Worm (Caenorhabditis elegans) whole organism, L1 larva: ENCODE data around the gene R04B3.1.

Experiments
- C04F5.9 ChIP-seq: sonication (generic microtip); optimal IDR thresholded peaks from 2 replicates; lab custom pipeline; 2016; ENCODE audit warnings: missing genetic modification characterization, missing compliant biosample characterization
- C34B4.2 ChIP-seq: sonication (generic microtip); optimal IDR thresholded peaks from 2 replicates; lab custom pipeline; 2017; ENCODE audit warnings: mild to moderate bottlenecking, missing genetic modification characterization, missing compliant biosample characterization
- Y116A8C.19 ChIP-seq: sonication (generic microtip); optimal IDR thresholded peaks from 2 replicates; lab custom pipeline; 2016; ENCODE audit warnings: missing compliant biosample characterization, missing genetic modification characterization, borderline replicate concordance
- ama-1 ChIP-seq: fragments of 150-350 bp; optimal IDR thresholded peaks from 2 replicates; lab custom pipeline; 2014
- blmp-1 ChIP-seq: fragments of 150-350 bp; optimal IDR thresholded peaks from 2 replicates; lab custom pipeline; 2014; ENCODE audit warnings: missing biosample characterization, missing genetic modification characterization
- ceh-63 ChIP-seq: fragments of 200-800 bp; sonication (Bioruptor generic); optimal IDR thresholded peaks from 2 replicates; lab custom pipeline; 2018; ENCODE audit warnings: mild to moderate bottlenecking, missing genetic modification characterization, missing compliant biosample characterization
- ceh-8 ChIP-seq: fragments of 200-800 bp; sonication (Bioruptor generic); optimal IDR thresholded peaks from 2 replicates; lab custom pipeline; 2018; ENCODE audit warnings: mild to moderate bottlenecking, missing genetic modification characterization, moderate library complexity, missing compliant biosample characterization
- ceh-88 ChIP-seq: fragments of 200-800 bp; sonication (Bioruptor generic); IDR thresholded peaks from 2 replicates; pipeline ENCODE4 v1.3.6; 2022; ENCODE audit warnings: missing genetic modification characterization, missing compliant biosample characterization
- ces-1 ChIP-seq: fragments of 150-350 bp; optimal IDR thresholded peaks from 2 replicates; lab custom pipeline; 2014; ENCODE audit warnings: missing biosample characterization, missing genetic modification reagents, missing genetic modification characterization
- dsc-1 ChIP-seq: sonication (generic microtip); optimal IDR thresholded peaks from 2 replicates; lab custom pipeline; 2016; ENCODE audit warnings: mild to moderate bottlenecking, missing genetic modification characterization, missing compliant biosample characterization
- efl-1 ChIP-seq, 4 experiments: fragments of 150-350 bp; optimal IDR thresholded peaks in 3 of 4; peaks in 1 of 4; 1 replicate in 1 of 4; 2 replicates in 3 of 4; lab custom pipeline; 2014; ENCODE audit warnings: missing biosample characterization in 2 of 4, missing genetic modification characterization in 2 of 4, missing genetic modification reagents in 2 of 4
- egl-13 ChIP-seq: sonication (generic microtip); optimal IDR thresholded peaks from 2 replicates; lab custom pipeline; 2016; ENCODE audit warnings: missing genotype, missing genetic modification reagents, missing genetic modification characterization, missing compliant biosample characterization
- egl-27 ChIP-seq, 2 experiments: fragments of 150-350 bp in 1 of 2; sonication (generic microtip); optimal IDR thresholded peaks; 3 replicates each; lab custom pipeline; 2017 to 2018; ENCODE audit warnings: missing biosample characterization in 2 of 2, missing genetic modification characterization in 2 of 2, missing genetic modification reagents in 2 of 2
- elt-2 ChIP-seq: sonication (generic microtip); optimal IDR thresholded peaks from 2 replicates; lab custom pipeline; 2016; ENCODE audit warnings: missing genetic modification characterization, mild to moderate bottlenecking, inconsistent platforms, missing compliant biosample characterization, missing genetic modification reagents
- elt-3 ChIP-seq, 6 experiments: fragments of 150-350 bp in 1 of 6; sonication (generic microtip); optimal IDR thresholded peaks; 2 replicates each; lab custom pipeline; 2017 to 2018; ENCODE audit warnings: missing biosample characterization in 6 of 6, missing genetic modification characterization in 6 of 6, inconsistent platforms in 1 of 6
- fkh-10 ChIP-seq: sonication (generic microtip); optimal IDR thresholded peaks from 2 replicates; lab custom pipeline; 2017; ENCODE audit warnings: missing biosample characterization, missing genetic modification reagents, missing genetic modification characterization
- fkh-8 ChIP-seq: sonication (generic microtip); optimal IDR thresholded peaks from 2 replicates; lab custom pipeline; 2016; ENCODE audit warnings: mild to moderate bottlenecking, missing genetic modification characterization, missing compliant biosample characterization
- fos-1 ChIP-seq: fragments of 150-350 bp; optimal IDR thresholded peaks from 2 replicates; lab custom pipeline; 2014; ENCODE audit warnings: missing biosample characterization, missing genetic modification characterization
- isw-1 ChIP-seq: fragments of 200-800 bp; sonication (Bioruptor generic); IDR thresholded peaks from 2 replicates; pipeline ENCODE4 v1.3.6; 2022; ENCODE audit warnings: missing genetic modification characterization, missing compliant biosample characterization
- jun-1 ChIP-seq: fragments of 150-350 bp; optimal IDR thresholded peaks from 2 replicates; lab custom pipeline; 2014; ENCODE audit warnings: missing biosample characterization, missing genetic modification reagents, missing genetic modification characterization
- lin-14 ChIP-seq: fragments of 200-800 bp; sonication (Bioruptor generic); optimal IDR thresholded peaks from 2 replicates; lab custom pipeline; 2018; ENCODE audit warnings: mild to moderate bottlenecking, missing genetic modification characterization, moderate library complexity, missing compliant biosample characterization
- lin-15B ChIP-seq: fragments of 150-350 bp; sonication (generic microtip); optimal IDR thresholded peaks from 3 replicates; lab custom pipeline; 2014; ENCODE audit warnings: missing biosample characterization, missing genetic modification characterization
- lin-35 ChIP-seq, 2 experiments: fragments of 150-350 bp; optimal IDR thresholded peaks; 2 replicates each; lab custom pipeline; 2014; ENCODE audit warnings: missing biosample characterization in 2 of 2, missing genetic modification characterization in 2 of 2, missing genetic modification reagents in 2 of 2
- lin-39 ChIP-seq: fragments of 150-350 bp; optimal IDR thresholded peaks from 2 replicates; lab custom pipeline; 2014; ENCODE audit warnings: missing biosample characterization, missing genetic modification reagents, missing genetic modification characterization
- lsy-2 ChIP-seq, 2 experiments: fragments of 150-350 bp; optimal IDR thresholded peaks; 2 replicates each; lab custom pipeline; 2014; ENCODE audit warnings: missing biosample characterization in 2 of 2, missing genetic modification characterization in 2 of 2
- mdl-1 ChIP-seq, 2 experiments: fragments of 150-350 bp; optimal IDR thresholded peaks; 2 replicates each; lab custom pipeline; 2014 to 2017; ENCODE audit warnings: missing biosample characterization in 2 of 2, missing genetic modification characterization in 2 of 2, inconsistent platforms in 1 of 2
- nhr-11 ChIP-seq: fragments of 150-350 bp; optimal IDR thresholded peaks from 2 replicates; lab custom pipeline; 2014; ENCODE audit warnings: missing biosample characterization, missing genetic modification characterization
- nhr-19 ChIP-seq: fragments of 200-800 bp; sonication (Bioruptor generic); conservative IDR thresholded peaks from 2 replicates; pipeline ENCODE4 v1.3.6; 2022; ENCODE audit warnings: missing genetic modification characterization, missing compliant biosample characterization
- nhr-20 ChIP-seq: sonication (generic microtip); optimal IDR thresholded peaks from 2 replicates; lab custom pipeline; 2016; ENCODE audit warnings: mild to moderate bottlenecking, missing genetic modification characterization, missing compliant biosample characterization
- nhr-237 ChIP-seq: fragments of 150-350 bp; optimal IDR thresholded peaks from 2 replicates; lab custom pipeline; 2014; ENCODE audit warnings: missing biosample characterization, missing genetic modification characterization
- nhr-76 ChIP-seq: sonication (generic microtip); optimal IDR thresholded peaks from 2 replicates; lab custom pipeline; 2017; ENCODE audit warnings: missing biosample characterization, missing genetic modification characterization
- nhr-90 ChIP-seq: sonication (generic microtip); optimal IDR thresholded peaks from 2 replicates; lab custom pipeline; 2016; ENCODE audit warnings: mild to moderate bottlenecking, missing genetic modification characterization, missing compliant biosample characterization; ENCODE audit not compliant: poor library complexity
- pax-3 ChIP-seq: fragments of 200-800 bp; sonication (Bioruptor generic); optimal IDR thresholded peaks from 2 replicates; lab custom pipeline; 2018; ENCODE audit warnings: mild to moderate bottlenecking, missing genetic modification characterization, moderate library complexity, missing compliant biosample characterization
- pqm-1 ChIP-seq: sonication (generic microtip); optimal IDR thresholded peaks from 3 replicates; lab custom pipeline; 2017; ENCODE audit warnings: missing biosample characterization, missing genetic modification characterization
- skn-1 ChIP-seq: fragments of 150-350 bp; optimal IDR thresholded peaks from 2 replicates; lab custom pipeline; 2014; ENCODE audit warnings: missing biosample characterization, missing genetic modification characterization
- unc-30 ChIP-seq: sonication (generic microtip); optimal IDR thresholded peaks from 2 replicates; lab custom pipeline; 2017; ENCODE audit warnings: missing biosample characterization, missing genetic modification characterization
- unc-98 ChIP-seq: fragments of 200-800 bp; sonication (Bioruptor generic); IDR thresholded peaks from 2 replicates; pipeline ENCODE4 v1.3.6; 2022; ENCODE audit warnings: missing genetic modification characterization, missing compliant biosample characterization
- xbp-1 ChIP-seq: sonication (generic microtip); optimal IDR thresholded peaks from 2 replicates; lab custom pipeline; 2016; ENCODE audit warnings: missing genetic modification characterization, missing compliant biosample characterization
- zag-1 ChIP-seq: fragments of 150-350 bp; optimal IDR thresholded peaks from 2 replicates; lab custom pipeline; 2014; ENCODE audit warnings: missing biosample characterization, missing genetic modification characterization
- zip-4 ChIP-seq: fragments of 200-800 bp; sonication (Bioruptor generic); optimal IDR thresholded peaks from 2 replicates; lab custom pipeline; 2018; ENCODE audit warnings: mild to moderate bottlenecking, missing genetic modification characterization, moderate library complexity, missing compliant biosample characterization
- ztf-11 ChIP-seq, 2 experiments: sonication (generic microtip); optimal IDR thresholded peaks; 2 replicates each; lab custom pipeline; 2016 to 2017; ENCODE audit warnings: missing genetic modification characterization in 2 of 2, missing biosample characterization in 1 of 2, missing compliant biosample characterization in 1 of 2

R04B3.1 gene

DNA sequence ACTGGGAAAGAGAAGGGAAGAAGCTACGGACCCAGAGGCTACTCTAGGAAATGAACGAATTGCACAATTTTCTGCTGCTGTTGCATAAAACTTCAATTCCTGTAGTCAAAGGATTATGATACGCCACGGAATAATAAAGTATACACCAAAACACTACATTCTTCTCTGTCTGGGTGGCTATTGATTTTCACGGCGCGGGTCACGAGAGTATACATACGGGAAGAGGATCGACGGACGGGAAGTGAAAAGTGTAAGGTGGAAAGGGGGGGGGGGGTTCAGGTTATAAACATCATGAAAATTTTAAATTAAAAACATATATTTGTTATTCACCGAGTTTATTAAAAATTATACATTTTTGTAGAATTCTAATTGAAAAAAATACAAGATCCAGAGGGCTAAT lies 31.9 kb downstream of the R04B3.1 start:
- TF ChIP-seq egl-27 (tag; optimal IDR thresholded peaks at IDR 0.05; lab: Kevin White, UChicago) (no peak), nhr-11 (tag; lab: Kevin White, UChicago) (no peak), nhr-76 (tag; lab: Kevin White, UChicago) (no peak), C34B4.2 (tag; lab: Kevin White, UChicago) (no peak), lsy-2 (tag; optimal IDR thresholded peaks at IDR 0.05; lab: Kevin White, UChicago) (no peak), pqm-1 (tag; lab: Kevin White, UChicago) (no peak), fkh-8 (tag; lab: Kevin White, UChicago) (no peak), nhr-90 (tag; lab: Kevin White, UChicago) (no peak), ceh-88 (GFP tag; lab: Robert Waterston, UW) (no peak), ces-1 (no peak), lin-14 (peak; percentile 19), nhr-237 (tag; lab: Kevin White, UChicago) (no peak), Y116A8C.19 (no peak), pax-3 (tag; lab: Kevin White, UChicago) (no peak), unc-98 (GFP tag; lab: Robert Waterston, UW) (no peak), xbp-1 (tag; lab: Kevin White, UChicago) (no peak), ceh-63 (GFP tag; lab: Kevin White, UChicago) (no peak), blmp-1 (peak; percentile 75), isw-1 (no peak), efl-1 (optimal IDR thresholded peaks at IDR 0.05; lab: Kevin White, UChicago) (no peak), efl-1 (GFP tag; optimal IDR thresholded peaks at IDR 0.05 in 1 of 2; lab: Kevin White, UChicago) (peak in 1 of 2 experiments; percentile 58), lin-39 (tag; lab: Kevin White, UChicago) (no peak), jun-1 (no peak), nhr-19 (GFP tag; lab: Robert Waterston, UW) (no peak), nhr-20 (tag; lab: Kevin White, UChicago) (peak; percentile 1), zag-1 (no peak), egl-13 (tag; lab: Kevin White, UChicago) (no peak), elt-2 (no peak), fkh-10 (GFP tag; lab: Kevin White, UChicago) (no peak), mdl-1 (tag; optimal IDR thresholded peaks at IDR 0.05; lab: Kevin White, UChicago) (no peak), lin-35 (GFP tag; optimal IDR thresholded peaks at IDR 0.05; lab: Kevin White, UChicago) (no peak), zip-4 (GFP tag; lab: Kevin White, UChicago) (no peak), elt-3 (tag; optimal IDR thresholded peaks at IDR 0.05; lab: Kevin White, UChicago) (no peak), skn-1 (peak; percentile 40)

DNA sequence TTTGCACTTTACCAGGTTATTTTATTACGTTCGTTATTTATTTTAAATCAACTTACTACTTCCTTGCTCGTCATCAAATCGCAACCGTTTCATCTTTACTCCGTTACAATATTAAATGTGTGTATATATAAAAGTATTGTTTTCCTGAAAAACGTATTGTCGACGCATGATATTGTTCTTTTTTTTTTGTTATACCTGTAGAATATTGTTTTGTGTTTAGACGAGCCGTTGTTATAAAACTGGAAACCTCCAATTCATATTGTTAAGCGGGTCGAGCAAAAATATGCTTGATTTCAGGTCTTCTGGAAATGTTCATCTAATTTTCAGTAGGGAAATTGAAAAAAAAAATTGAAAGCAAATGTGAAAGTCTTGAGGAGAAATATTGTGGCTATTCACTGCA lies 32.3 kb downstream of the R04B3.1 start, which contains the start of gene gid-2:
gid-2 (minus strand) TSS at position 101 of the 400 bp plus-strand sequence.
- TF ChIP-seq blmp-1 (no peak), fos-1 (tag; lab: Kevin White, UChicago) (no peak), dsc-1 (tag; lab: Kevin White, UChicago) (peak; percentile 59)
- TF ChIP-seq, all 84 proteins: peak for 1

DNA sequence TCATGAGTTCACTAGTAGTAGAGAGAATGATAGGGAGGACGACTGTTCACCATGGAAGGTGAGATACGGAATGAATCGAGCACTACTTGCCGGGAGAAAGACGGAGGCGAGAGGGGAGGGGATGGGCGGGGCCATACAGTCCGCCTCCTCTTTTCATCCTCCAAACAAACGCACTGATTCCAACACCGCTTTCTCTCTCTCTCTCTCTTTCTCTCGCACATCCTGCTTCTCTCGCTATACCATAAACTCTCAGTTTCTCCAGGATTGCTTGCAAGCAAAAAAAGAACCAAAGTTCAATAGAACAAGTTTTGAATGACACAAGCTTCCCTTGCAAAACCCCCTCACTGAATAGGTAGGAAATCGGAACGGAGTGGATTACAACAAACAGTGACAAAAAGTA lies 35.9 kb downstream of the R04B3.1 start:
- TF ChIP-seq blmp-1 (peak; percentile 75), unc-30 (tag; lab: Kevin White, UChicago) (no peak), nhr-11 (tag; lab: Kevin White, UChicago) (no peak)

DNA sequence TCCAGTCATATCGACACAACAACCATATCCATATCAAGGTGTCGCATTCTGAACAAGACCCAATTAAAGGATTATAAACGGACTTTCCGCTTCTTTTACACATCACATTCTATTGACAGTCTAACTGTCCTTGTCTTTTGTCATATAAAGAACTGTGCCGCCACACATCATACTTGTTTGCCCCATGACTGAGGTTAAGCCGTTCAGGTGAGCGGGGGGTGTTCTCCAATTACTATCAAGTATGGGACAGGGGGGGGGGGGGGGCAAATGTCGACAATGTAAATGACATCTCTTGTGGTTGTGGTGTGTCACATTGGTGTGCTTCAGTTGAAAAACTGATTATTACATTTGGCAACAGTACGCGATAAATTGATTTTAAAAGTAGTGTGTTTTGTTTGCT lies 37.4 kb downstream of the R04B3.1 start:
- TF ChIP-seq zag-1 (no peak), lin-15B (tag; lab: Kevin White, UChicago) (no peak), nhr-237 (tag; lab: Kevin White, UChicago) (no peak), ceh-8 (no peak), nhr-20 (tag; lab: Kevin White, UChicago) (no peak), nhr-90 (tag; lab: Kevin White, UChicago) (no peak), dsc-1 (tag; lab: Kevin White, UChicago) (no peak), ztf-11 (tag; optimal IDR thresholded peaks at IDR 0.05; lab: Kevin White, UChicago) (no peak), unc-30 (tag; lab: Kevin White, UChicago) (no peak), zip-4 (GFP tag; lab: Kevin White, UChicago) (no peak), C04F5.9 (tag; lab: Kevin White, UChicago) (no peak), mdl-1 (tag; optimal IDR thresholded peaks at IDR 0.05; lab: Kevin White, UChicago) (no peak), fkh-10 (GFP tag; lab: Kevin White, UChicago) (no peak), ama-1 (lab: Kevin White, UChicago) (no peak)
